Fruit fly (Drosophila melanogaster): ENCODE results near the gene CG31342.
A peak's percentile ranks its signal among the peaks of the same experiment; 100 is the strongest.

Gene CG31342

DNA sequence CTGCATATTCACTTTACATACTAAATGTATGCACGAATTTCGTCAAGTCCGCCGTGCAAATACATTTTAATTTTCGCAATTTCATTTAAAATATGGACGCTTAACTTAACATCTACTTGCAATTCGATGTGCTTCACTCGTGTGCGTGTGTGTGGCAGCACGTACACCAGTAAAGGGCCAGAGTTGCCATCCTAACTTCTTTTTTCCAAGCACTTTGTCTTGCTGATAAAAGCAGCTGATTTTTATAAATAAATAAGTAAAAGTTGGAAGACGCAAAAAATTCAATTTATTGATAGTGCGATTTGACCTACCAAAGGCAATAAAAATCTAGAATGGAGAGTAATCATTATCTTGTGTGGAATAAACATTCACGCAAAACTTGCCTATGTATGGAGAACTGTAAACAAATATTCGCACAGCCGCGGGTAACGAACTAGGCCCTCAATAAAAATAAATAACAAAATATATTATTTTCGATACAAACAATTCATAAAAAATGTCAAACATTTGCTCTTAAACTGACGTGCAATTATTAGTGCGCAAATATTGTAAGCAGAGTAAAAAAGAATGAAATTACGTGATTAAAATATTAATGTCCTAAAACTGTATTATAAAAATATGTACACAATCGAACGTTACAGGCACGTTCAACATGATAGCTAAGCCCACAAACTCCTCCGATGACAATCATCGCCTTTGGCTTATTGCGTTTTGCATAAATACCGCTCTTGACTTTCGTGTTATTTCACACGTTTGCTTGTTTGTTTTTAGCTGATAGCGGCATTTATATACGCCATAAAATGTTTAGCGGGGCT, 3.5 kb upstream of the CG31342 start (continued):
- peak; percentile 80 for TF ChIP-seq CG17385 (GFP tag; optimal IDR thresholded peaks at IDR 0.05)
- 0 out of 2 replicates have a peak, but pooled peaks have one; percentile 7 for TF ChIP-seq sens-2 (GFP tag; IDR thresholded peaks at IDR 0.05)
- peak; percentile 58 for TF ChIP-seq Hsf (GFP tag; optimal IDR thresholded peaks at IDR 0.05)
- TF ChIP-seq MBD-R2 (GFP tag; IDR thresholded peaks at IDR 0.05): 0 out of 2 replicates have a peak, but pooled peaks have one; percentile 24
- peak; percentile 35 for TF ChIP-seq Camta (GFP tag; optimal IDR thresholded peaks at IDR 0.05)
- TF ChIP-seq row (GFP tag; IDR thresholded peaks at IDR 0.05): peak; percentile 87
- TF ChIP-seq aop (GFP tag; IDR thresholded peaks at IDR 0.05): no peak
- peak; percentile 50 for TF ChIP-seq CG6254 (GFP tag; optimal IDR thresholded peaks at IDR 0.05)
- TF ChIP-seq YL-1 (GFP tag; optimal IDR thresholded peaks at IDR 0.05): no peak
- no peak for TF ChIP-seq CG9797 (GFP tag; optimal IDR thresholded peaks at IDR 0.05)
- peak; percentile 42 for TF ChIP-seq BtbVII (GFP tag; optimal IDR thresholded peaks at IDR 0.05)
- 0 out of 2 replicates have a peak, but pooled peaks have one; percentile 10 for TF ChIP-seq cas (GFP tag; IDR thresholded peaks at IDR 0.05)
- TF ChIP-seq MTF-1 (GFP tag; optimal IDR thresholded peaks at IDR 0.05; ENCODE audit: borderline replicate concordance): no peak
- TF ChIP-seq danr (GFP tag; IDR thresholded peaks at IDR 0.05): no peak
- peak; percentile 58; the same call in 1 of the 2 replicates for TF ChIP-seq ranshi (GFP tag; IDR thresholded peaks at IDR 0.05)
- TF ChIP-seq CG10462 (GFP tag; optimal IDR thresholded peaks at IDR 0.05): peak; percentile 18
- 0 out of 3 replicates have a peak, but pooled peaks have one; percentile 25 for TF ChIP-seq CG34422 (GFP tag; IDR thresholded peaks at IDR 0.05)
- peak; percentile 50 for TF ChIP-seq Oaz (GFP tag; IDR thresholded peaks at IDR 0.05)
- peak; percentile 78 for TF ChIP-seq CG11504 (tag; optimal IDR thresholded peaks at IDR 0.05)
- TF ChIP-seq CG15269 (tag; optimal IDR thresholded peaks at IDR 0.05): peak; percentile 83

DNA sequence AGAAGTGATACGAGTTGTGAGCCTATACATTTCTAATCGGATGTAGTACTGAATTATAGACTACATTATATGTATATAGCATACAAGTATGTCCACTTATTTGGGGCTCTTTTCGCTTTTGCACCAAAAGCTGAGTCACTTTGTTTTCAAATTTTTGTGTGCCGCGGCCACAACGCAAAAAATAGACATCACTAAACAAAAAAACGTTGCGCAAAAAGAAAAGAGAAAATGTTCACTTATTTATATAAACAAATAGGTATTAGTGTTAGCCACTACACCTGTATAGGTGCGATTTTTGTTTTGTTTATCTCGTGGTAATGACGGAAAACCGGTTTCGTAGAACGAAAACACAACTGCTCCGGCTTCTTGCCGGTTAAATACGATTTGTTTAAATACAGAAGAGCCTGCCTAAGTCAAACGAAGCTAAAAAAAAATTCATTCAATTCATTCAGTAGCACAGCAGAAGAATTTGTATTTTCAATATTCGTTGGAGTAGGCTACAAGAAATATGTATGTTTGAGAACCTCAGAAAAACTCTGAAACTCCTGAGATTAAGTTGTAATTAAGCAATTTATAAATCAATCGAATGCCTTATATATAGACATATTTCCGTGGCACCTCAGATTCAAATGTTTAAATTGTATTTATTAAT, 2.7 kb upstream of the CG31342 start:
- TF ChIP-seq ERR (GFP tag; optimal IDR thresholded peaks at IDR 0.05) (no peak), Eip74EF (GFP tag; optimal IDR thresholded peaks at IDR 0.05) (no peak), CG13775 (GFP tag; optimal IDR thresholded peaks at IDR 0.05) (no peak), gro (GFP tag; optimal IDR thresholded peaks at IDR 0.05) (no peak), cg (GFP tag; optimal IDR thresholded peaks at IDR 0.05) (peak; percentile 64), Drgx (GFP tag; IDR thresholded peaks at IDR 0.05) (peak; percentile 28; the same call in 1 of the 2 replicates), CG9932 (GFP tag; IDR thresholded peaks at IDR 0.05) (peak; percentile 51; the same call in 1 of the 2 replicates), bigmax (GFP tag; optimal IDR thresholded peaks at IDR 0.05) (no peak), TFAM (GFP tag; optimal IDR thresholded peaks at IDR 0.05) (no peak), bbx (GFP tag; IDR thresholded peaks at IDR 0.05; ENCODE audit: partially characterized antibody) (peak; percentile 42; the same call in 1 of the 2 replicates), CG34422 (GFP tag; IDR thresholded peaks at IDR 0.05) (peak; percentile 27; the same call in 1 of the 3 replicates), hth (optimal IDR thresholded peaks at IDR 0.05) (no peak), CG14014 (GFP tag; IDR thresholded peaks at IDR 0.05) (0 out of 2 replicates have a peak, but pooled peaks have one; percentile 20), pho (GFP tag; optimal IDR thresholded peaks at IDR 0.05) (no peak), CG32767 (GFP tag; IDR thresholded peaks at IDR 0.05) (no peak), CG30020 (tag; optimal IDR thresholded peaks at IDR 0.05) (no peak), CG4820 (GFP tag; optimal IDR thresholded peaks at IDR 0.05) (no peak), CG12391 (tag; optimal IDR thresholded peaks at IDR 0.05) (peak; percentile 13), CG7372 (GFP tag; IDR thresholded peaks at IDR 0.05) (no peak), otp (GFP tag; IDR thresholded peaks at IDR 0.05) (0 out of 3 replicates have a peak, but pooled peaks have one; percentile 16), CG9609 (GFP tag; optimal IDR thresholded peaks at IDR 0.05) (no peak), amos (GFP tag; IDR thresholded peaks at IDR 0.05; ENCODE audit: partially characterized antibody) (peak; percentile 8; the same call in 1 of the 2 replicates), CG11696 (GFP tag; IDR thresholded peaks at IDR 0.05) (0 out of 2 replicates have a peak, but pooled peaks have one; percentile 4), Lhr (GFP tag; optimal IDR thresholded peaks at IDR 0.05) (no peak), hkb (optimal IDR thresholded peaks at IDR 0.05) (no peak), hkb (GFP tag; IDR thresholded peaks at IDR 0.05) (no peak), CG30431 (GFP tag; optimal IDR thresholded peaks at IDR 0.05) (no peak), ase (GFP tag; IDR thresholded peaks at IDR 0.05) (no peak), chm (GFP tag; IDR thresholded peaks at IDR 0.05) (no peak)
